Worm (Caenorhabditis elegans): ENCODE results near the gene T05C3.2.
"Not testable (repeated sequence)": the region's sequence is repeated elsewhere in the genome, so short reads cannot be mapped to it uniquely, and the experiment has no call there.

- TF ChIP-seq W03F9.2, him-1 (tag; optimal IDR thresholded peaks at IDR 0.05): not testable (repeated sequence)
Measured at ce11 chrV:5468489-5468888, 25.1 kb upstream of the T05C3.2 start, which contains the start of gene ZC317.6.
